Worm (Caenorhabditis elegans): ENCODE measurements around the gene aqp-11.
A peak's percentile ranks its signal among the peaks of the same experiment; 100 is the strongest.

Gene aqp-11

DNA sequence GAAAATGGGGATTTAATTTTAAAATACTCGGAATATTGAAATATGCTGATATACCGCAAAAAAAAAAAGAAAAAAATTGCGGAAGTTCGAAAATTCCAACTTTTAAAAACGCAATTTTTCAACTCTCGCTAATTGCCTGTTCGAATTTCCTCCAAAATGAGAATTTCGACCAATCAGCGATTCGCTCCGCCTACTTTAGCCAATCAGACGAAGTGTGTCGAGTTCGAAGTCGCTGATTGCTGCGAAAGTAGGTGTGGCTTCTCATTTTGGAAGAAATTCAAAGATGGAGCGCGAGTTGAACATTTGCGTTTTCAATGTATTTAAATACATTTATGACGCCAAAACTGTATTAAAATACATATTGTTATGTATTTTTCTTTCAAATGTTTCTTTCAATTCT, 35.3 kb downstream of the aqp-11 start:
- TF ChIP-seq M03D4.4 (tag; optimal IDR thresholded peaks at IDR 0.05) (no peak), nhr-28 (tag; optimal IDR thresholded peaks at IDR 0.05) (no peak), ceh-83 (GFP tag; optimal IDR thresholded peaks at IDR 0.05) (no peak)

- TF ChIP-seq elt-3 (tag; optimal IDR thresholded peaks at IDR 0.05) (no peak), nhr-28 (tag; optimal IDR thresholded peaks at IDR 0.05) (no peak), mab-5 (tag; optimal IDR thresholded peaks at IDR 0.05) (no peak), hlh-1 (tag; optimal IDR thresholded peaks at IDR 0.05) (peak; percentile 43), blmp-1 (tag; optimal IDR thresholded peaks at IDR 0.05) (peak; percentile 48), mep-1 (tag; optimal IDR thresholded peaks at IDR 0.05) (no peak), cnd-1 (tag; optimal IDR thresholded peaks at IDR 0.05) (no peak), ces-1 (GFP tag; optimal IDR thresholded peaks at IDR 0.05) (no peak), tbx-8 (GFP tag; optimal IDR thresholded peaks at IDR 0.05) (no peak)
Observed at ce11 chrIII:13709122-13709521, 36.0 kb downstream of the aqp-11 start.

DNA sequence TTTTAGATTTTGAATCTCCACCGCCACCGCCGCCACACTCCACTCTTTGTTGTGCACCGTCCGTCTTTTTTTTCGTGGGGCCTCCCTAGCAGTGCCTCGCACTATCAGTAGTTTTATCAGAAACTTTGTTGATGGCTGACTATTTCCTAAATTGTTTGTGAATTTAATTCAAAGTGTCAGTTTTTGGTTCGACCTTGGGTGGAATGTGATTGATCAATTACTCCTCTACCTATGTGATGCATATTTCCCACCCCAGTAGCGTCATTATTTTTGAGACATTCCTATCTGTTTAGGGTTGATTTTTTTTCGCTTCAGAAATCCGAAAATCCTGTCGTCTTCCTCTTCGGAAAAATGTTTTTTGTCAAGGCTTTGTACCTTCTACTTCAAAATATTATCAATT, 37.6 kb downstream of the aqp-11 start:
- TF ChIP-seq cnd-1 (tag; optimal IDR thresholded peaks at IDR 0.05) (no peak), hlh-1 (tag; optimal IDR thresholded peaks at IDR 0.05) (no peak), bed-3 (GFP tag; optimal IDR thresholded peaks at IDR 0.05) (no peak), flh-1 (GFP tag; optimal IDR thresholded peaks at IDR 0.05) (no peak), tbx-8 (GFP tag; optimal IDR thresholded peaks at IDR 0.05) (no peak), unc-62 (GFP tag; optimal IDR thresholded peaks at IDR 0.05) (no peak), ceh-39 (tag; optimal IDR thresholded peaks at IDR 0.05) (no peak), mls-2 (tag; optimal IDR thresholded peaks at IDR 0.05) (no peak), lsy-2 (tag; optimal IDR thresholded peaks at IDR 0.05) (no peak), sptf-1 (tag; optimal IDR thresholded peaks at IDR 0.05) (no peak), nhr-28 (tag; optimal IDR thresholded peaks at IDR 0.05) (no peak), ceh-43 (GFP tag; optimal IDR thresholded peaks at IDR 0.05) (no peak), lin-13 (tag; optimal IDR thresholded peaks at IDR 0.05) (no peak), elt-1 (tag; optimal IDR thresholded peaks at IDR 0.05; ENCODE audit: borderline replicate concordance, insufficient read depth) (no peak), snpc-4 (tag; optimal IDR thresholded peaks at IDR 0.05) (no peak), mab-5 (tag; optimal IDR thresholded peaks at IDR 0.05) (no peak), drap-1 (GFP tag; optimal IDR thresholded peaks at IDR 0.05) (no peak), ham-2 (GFP tag; optimal IDR thresholded peaks at IDR 0.05) (no peak), ces-1 (GFP tag; optimal IDR thresholded peaks at IDR 0.05) (no peak)

DNA sequence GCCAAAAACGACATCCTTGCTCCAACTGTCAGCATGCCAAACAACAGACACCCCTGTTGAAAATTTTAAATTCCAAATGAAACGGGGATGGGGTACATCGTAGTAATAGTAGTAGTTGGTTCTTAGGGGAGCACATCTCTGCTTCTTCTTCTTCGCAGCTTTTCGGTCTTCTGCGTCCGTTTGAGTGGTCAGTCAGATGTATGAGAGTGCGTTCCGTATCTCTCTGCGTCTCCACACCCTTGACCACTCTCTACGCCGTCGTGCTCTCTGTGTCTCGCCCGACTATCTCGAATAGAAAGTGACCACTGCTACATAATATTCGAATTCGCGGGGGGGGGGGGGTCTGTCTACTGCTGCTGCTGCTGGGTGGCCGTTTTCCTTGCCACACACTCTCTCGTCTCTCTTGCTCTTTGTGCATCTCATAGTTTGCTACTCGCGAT, 39.8 kb downstream of the aqp-11 start:
- TF ChIP-seq lin-32 (GFP tag; optimal IDR thresholded peaks at IDR 0.05) (no peak), ces-1 (GFP tag; optimal IDR thresholded peaks at IDR 0.05) (peak; percentile 27), mls-2 (tag; optimal IDR thresholded peaks at IDR 0.05) (peak; percentile 71), ham-2 (GFP tag; optimal IDR thresholded peaks at IDR 0.05) (peak; percentile 62), unc-62 (GFP tag; optimal IDR thresholded peaks at IDR 0.05) (peak; percentile 53), sem-2 (GFP tag; optimal IDR thresholded peaks at IDR 0.05) (peak; percentile 29), nhr-237 (tag; optimal IDR thresholded peaks at IDR 0.05) (peak; percentile 57), lin-13 (tag; optimal IDR thresholded peaks at IDR 0.05) (no peak), pha-4 (tag; optimal IDR thresholded peaks at IDR 0.05) (peak; percentile 95), hlh-1 (tag; optimal IDR thresholded peaks at IDR 0.05) (peak; percentile 69), drap-1 (GFP tag; optimal IDR thresholded peaks at IDR 0.05) (peak; percentile 28), sptf-1 (tag; optimal IDR thresholded peaks at IDR 0.05) (peak; percentile 60), elt-3 (tag; optimal IDR thresholded peaks at IDR 0.05) (no peak), tbx-8 (GFP tag; optimal IDR thresholded peaks at IDR 0.05) (no peak), cnd-1 (tag; optimal IDR thresholded peaks at IDR 0.05) (peak; percentile 53), bed-3 (GFP tag; optimal IDR thresholded peaks at IDR 0.05) (peak; percentile 23), unc-120 (tag; optimal IDR thresholded peaks at IDR 0.05; ENCODE audit: poor library complexity, severe bottlenecking) (peak; percentile 5), lsy-2 (tag; optimal IDR thresholded peaks at IDR 0.05) (peak; percentile 53)

DNA sequence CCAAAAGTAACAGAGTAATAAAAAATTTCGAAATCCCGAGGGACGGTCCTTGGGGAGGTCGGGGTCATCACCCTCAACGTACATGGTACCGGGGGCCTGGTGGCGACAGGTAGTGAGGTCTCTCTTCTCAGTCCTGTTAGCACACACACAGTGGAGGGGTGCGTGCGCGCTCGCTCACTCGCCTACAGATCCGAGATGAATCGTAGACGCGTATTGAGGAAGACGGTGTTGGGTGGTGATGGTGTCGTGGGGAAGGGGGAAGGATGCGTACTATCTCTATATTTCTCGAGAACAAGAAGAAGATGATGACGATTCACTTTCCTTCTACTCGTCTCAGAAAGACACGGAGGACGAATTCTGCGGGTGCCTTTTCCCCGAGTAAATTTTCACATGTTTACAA, 40.7 kb downstream of the aqp-11 start:
- TF ChIP-seq ceh-39 (tag; optimal IDR thresholded peaks at IDR 0.05) (no peak), sem-2 (GFP tag; optimal IDR thresholded peaks at IDR 0.05) (peak; percentile 1), M03D4.4 (tag; optimal IDR thresholded peaks at IDR 0.05) (peak; percentile 21), ceh-83 (GFP tag; optimal IDR thresholded peaks at IDR 0.05) (no peak), cnd-1 (tag; optimal IDR thresholded peaks at IDR 0.05) (peak; percentile 5), ces-1 (GFP tag; optimal IDR thresholded peaks at IDR 0.05) (no peak), zip-8 (tag; optimal IDR thresholded peaks at IDR 0.05) (no peak), tbx-8 (GFP tag; optimal IDR thresholded peaks at IDR 0.05) (no peak), elt-1 (tag; optimal IDR thresholded peaks at IDR 0.05; ENCODE audit: borderline replicate concordance, insufficient read depth) (no peak), nhr-2 (tag; optimal IDR thresholded peaks at IDR 0.05) (no peak), unc-62 (GFP tag; optimal IDR thresholded peaks at IDR 0.05) (no peak), mls-2 (tag; optimal IDR thresholded peaks at IDR 0.05) (no peak), sptf-1 (tag; optimal IDR thresholded peaks at IDR 0.05) (peak; percentile 33), blmp-1 (tag; optimal IDR thresholded peaks at IDR 0.05) (no peak), lin-32 (GFP tag; optimal IDR thresholded peaks at IDR 0.05) (no peak), ham-2 (GFP tag; optimal IDR thresholded peaks at IDR 0.05) (peak; percentile 5)

Measured in whole organism, mixed stage, embryonic.